Fruit fly (Drosophila melanogaster) whole organism, embryonic: ENCODE measurements around the gene CG32313.

ENCODE experiments used
- CG10431 ChIP-seq: fragments of 200-800 bp; sonication (Bioruptor generic); optimal IDR thresholded peaks from 3 replicates; lab custom pipeline; 2018; ENCODE audit warnings: missing biosample characterization, mild to moderate bottlenecking, missing genetic modification characterization
- CG10565 ChIP-seq: fragments of 200-800 bp; sonication (Bioruptor generic); optimal IDR thresholded peaks from 3 replicates; lab custom pipeline; 2016; ENCODE audit warnings: missing biosample characterization, mild to moderate bottlenecking, missing genetic modification characterization
- CG11696 ChIP-seq: fragments of 200-800 bp; sonication (Bioruptor generic); IDR thresholded peaks from 2 replicates; pipeline ENCODE4 v1.3.6; 2022; ENCODE audit warnings: missing biosample characterization, missing genetic modification characterization
- CG12299 ChIP-seq: fragments of 200-800 bp; sonication (Bioruptor generic); optimal IDR thresholded peaks from 2 replicates; lab custom pipeline; 2018; ENCODE audit warnings: missing biosample characterization, mild to moderate bottlenecking, missing genetic modification characterization
- CG15269 ChIP-seq: fragments of 200-800 bp; sonication (Bioruptor generic); optimal IDR thresholded peaks from 2 replicates; lab custom pipeline; 2018; ENCODE audit warnings: missing biosample characterization, mild to moderate bottlenecking, missing genetic modification characterization, moderate library complexity
- CG17186 ChIP-seq: fragments of 200-800 bp; sonication (Bioruptor generic); optimal IDR thresholded peaks from 3 replicates; lab custom pipeline; 2017; ENCODE audit warnings: missing biosample characterization, missing genetic modification reagents, missing genetic modification characterization
- CG17802 ChIP-seq: fragments of 200-800 bp; sonication (Bioruptor generic); optimal IDR thresholded peaks from 2 replicates; lab custom pipeline; 2018; ENCODE audit warnings: missing biosample characterization, mild to moderate bottlenecking, missing genetic modification characterization, moderate library complexity
- CG1832 ChIP-seq: fragments of 200-800 bp; sonication (Bioruptor generic); optimal IDR thresholded peaks from 2 replicates; lab custom pipeline; 2017; ENCODE audit warnings: missing biosample characterization, mild to moderate bottlenecking, missing genetic modification characterization, inconsistent platforms
- CG18476 ChIP-seq: fragments of 200-800 bp; sonication (Bioruptor generic); optimal IDR thresholded peaks from 2 replicates; lab custom pipeline; 2016; ENCODE audit warnings: missing biosample characterization, mild to moderate bottlenecking, missing genetic modification characterization
- CG2678 ChIP-seq: fragments of 200-800 bp; sonication (Bioruptor generic); optimal IDR thresholded peaks from 3 replicates; lab custom pipeline; 2019; ENCODE audit warnings: missing biosample characterization, mild to moderate bottlenecking, missing genetic modification characterization, moderate library complexity
- CG31224 ChIP-seq: fragments of 200-800 bp; sonication (Bioruptor generic); IDR thresholded peaks from 2 replicates; pipeline ENCODE4 v1.3.6; 2022; ENCODE audit warnings: missing biosample characterization, missing genetic modification characterization
- CG31365 ChIP-seq: fragments of 200-800 bp; sonication (Bioruptor generic); optimal IDR thresholded peaks from 2 replicates; lab custom pipeline; 2018; ENCODE audit warnings: missing biosample characterization, mild to moderate bottlenecking, missing genetic modification characterization
- CG4328 ChIP-seq: fragments of 200-800 bp; sonication (Bioruptor generic); optimal IDR thresholded peaks from 3 replicates; lab custom pipeline; 2017; ENCODE audit warnings: missing biosample characterization, missing genetic modification reagents, missing genetic modification characterization
- CG4360 ChIP-seq: fragments of 200-800 bp; sonication (Bioruptor generic); IDR thresholded peaks from 2 replicates; pipeline ENCODE4 v1.3.6; 2022; ENCODE audit warnings: missing biosample characterization, missing genetic modification characterization
- CG43689 ChIP-seq: fragments of 200-800 bp; sonication (Bioruptor generic); IDR thresholded peaks from 2 replicates; pipeline ENCODE4 v1.3.6; 2022; ENCODE audit warnings: missing biosample characterization, missing genetic modification characterization
- CG6689 ChIP-seq: fragments of 200-800 bp; sonication (Bioruptor generic); IDR thresholded peaks from 2 replicates; pipeline ENCODE4 v1.3.6; 2022; ENCODE audit warnings: missing biosample characterization, missing genetic modification characterization
- CG7987 ChIP-seq: fragments of 200-800 bp; sonication (Bioruptor generic); optimal IDR thresholded peaks from 2 replicates; lab custom pipeline; 2018; ENCODE audit warnings: missing biosample characterization, mild to moderate bottlenecking, missing genetic modification characterization, moderate library complexity
- Camta ChIP-seq: fragments of 200-800 bp; sonication (Bioruptor generic); optimal IDR thresholded peaks from 2 replicates; lab custom pipeline; 2016; ENCODE audit warnings: missing biosample characterization, missing genetic modification characterization
- Fer1 ChIP-seq: fragments of 200-800 bp; sonication (Bioruptor generic); optimal IDR thresholded peaks from 2 replicates; lab custom pipeline; 2017; ENCODE audit warnings: missing biosample characterization, mild to moderate bottlenecking, missing genetic modification characterization
- H2.0 ChIP-seq: fragments of 200-800 bp; sonication (Bioruptor generic); IDR thresholded peaks from 2 replicates; pipeline ENCODE4 v1.3.6; 2022; ENCODE audit warnings: missing biosample characterization, missing genetic modification characterization
- Hr78 ChIP-seq, 2 experiments: fragments of 200-800 bp in 1 of 2; fragments of >200 bp in 1 of 2; sonication (Bioruptor generic) in 1 of 2; optimal IDR thresholded peaks; 2 replicates each; lab custom pipeline; 2017 to 2019; ENCODE audit warnings: missing biosample characterization in 2 of 2, missing genetic modification characterization in 2 of 2, mild to moderate bottlenecking in 1 of 2, moderate library complexity in 1 of 2
- Hsf ChIP-seq: fragments of 200-800 bp; sonication (Bioruptor generic); optimal IDR thresholded peaks from 3 replicates; lab custom pipeline; 2016; ENCODE audit warnings: missing biosample characterization, missing genetic modification characterization
- Kr ChIP-seq: fragments of 200-800 bp; sonication (Bioruptor generic); optimal IDR thresholded peaks from 2 replicates; lab custom pipeline; 2017; ENCODE audit warnings: missing biosample characterization, mild to moderate bottlenecking, missing genetic modification characterization
- MTF-1 ChIP-seq: fragments of 200-800 bp; sonication (Bioruptor generic); optimal IDR thresholded peaks from 2 replicates; lab custom pipeline; 2018; ENCODE audit warnings: missing biosample characterization, mild to moderate bottlenecking, missing genetic modification characterization, borderline replicate concordance
- Rfx ChIP-seq: fragments of 200-800 bp; sonication (Bioruptor generic); IDR thresholded peaks from 2 replicates; pipeline ENCODE4 v1.3.6; 2022; ENCODE audit warnings: missing biosample characterization, missing genetic modification characterization
- Trl ChIP-seq, 3 experiments: fragments of >200 bp in 2 of 3; fragments of 200-800 bp in 1 of 3; sonication (Bioruptor generic) in 1 of 3; optimal IDR thresholded peaks; 2 replicates in 1 of 3; 3 replicates in 2 of 3; lab custom pipeline; 2016 to 2017; ENCODE audit warnings: missing biosample characterization in 1 of 3, missing genetic modification characterization in 1 of 3
- bsh ChIP-seq, 2 experiments: fragments of 200-800 bp; sonication (Bioruptor generic); optimal IDR thresholded peaks; 2 replicates each; lab custom pipeline; 2017 to 2018; ENCODE audit warnings: mild to moderate bottlenecking in 2 of 2, missing biosample characterization in 2 of 2, missing genetic modification characterization in 2 of 2, moderate library complexity in 1 of 2
- chm ChIP-seq: fragments of 200-800 bp; sonication (Bioruptor generic); IDR thresholded peaks from 2 replicates; pipeline ENCODE4 v1.3.6; 2022; ENCODE audit warnings: missing biosample characterization, missing genetic modification characterization
- crc ChIP-seq: fragments of 200-800 bp; sonication (Bioruptor generic); optimal IDR thresholded peaks from 2 replicates; lab custom pipeline; 2016; ENCODE audit warnings: missing biosample characterization, missing genetic modification characterization
- crol ChIP-seq: fragments of 200-800 bp; sonication (Bioruptor generic); IDR thresholded peaks from 2 replicates; pipeline ENCODE4 v1.3.6; 2022; ENCODE audit warnings: missing biosample characterization, missing genetic modification characterization
- dati ChIP-seq: fragments of 200-800 bp; sonication (Bioruptor generic); IDR thresholded peaks from 2 replicates; pipeline ENCODE4 v1.3.6; 2022; ENCODE audit warnings: missing biosample characterization, missing genetic modification characterization
- disco-r ChIP-seq: fragments of 200-800 bp; sonication (Bioruptor generic); optimal IDR thresholded peaks from 2 replicates; lab custom pipeline; 2016; ENCODE audit warnings: missing biosample characterization, missing genetic modification characterization
- gsb ChIP-seq: fragments of 200-800 bp; sonication (Bioruptor generic); IDR thresholded peaks from 2 replicates; pipeline ENCODE4 v1.3.6; 2022; ENCODE audit warnings: missing biosample characterization, missing genetic modification characterization
- ind ChIP-seq: fragments of 200-800 bp; sonication (Bioruptor generic); optimal IDR thresholded peaks from 3 replicates; lab custom pipeline; 2016; ENCODE audit warnings: missing biosample characterization, missing genetic modification characterization
- nmo ChIP-seq: fragments of 200-800 bp; sonication (Bioruptor generic); optimal IDR thresholded peaks from 2 replicates; lab custom pipeline; 2018; ENCODE audit warnings: missing biosample characterization, mild to moderate bottlenecking, missing genetic modification characterization, moderate library complexity
- nom ChIP-seq: fragments of 200-800 bp; sonication (Bioruptor generic); optimal IDR thresholded peaks from 2 replicates; lab custom pipeline; 2017; ENCODE audit warnings: missing biosample characterization, missing genetic modification characterization, mild to moderate bottlenecking, moderate library complexity, missing genetic modification reagents
- org-1 ChIP-seq: fragments of 200-800 bp; sonication (Bioruptor generic); optimal IDR thresholded peaks from 2 replicates; lab custom pipeline; 2017; ENCODE audit warnings: missing biosample characterization, missing genetic modification characterization
- pb ChIP-seq: fragments of 200-800 bp; sonication (Bioruptor generic); optimal IDR thresholded peaks from 3 replicates; lab custom pipeline; 2016; ENCODE audit warnings: missing biosample characterization, missing genetic modification characterization
- pnt ChIP-seq: fragments of 200-800 bp; sonication (Bioruptor generic); optimal IDR thresholded peaks from 3 replicates; lab custom pipeline; 2016; ENCODE audit warnings: missing biosample characterization, missing genetic modification characterization
- rib ChIP-seq: fragments of 200-800 bp; sonication (Bioruptor generic); IDR thresholded peaks from 2 replicates; pipeline ENCODE4 v1.3.6; 2022; ENCODE audit warnings: missing biosample characterization, missing genetic modification characterization
- run ChIP-seq: fragments of 200-800 bp; sonication (Bioruptor generic); optimal IDR thresholded peaks from 3 replicates; lab custom pipeline; 2018; ENCODE audit warnings: missing biosample characterization, mild to moderate bottlenecking, missing genetic modification characterization
- sim ChIP-seq: fragments of 200-800 bp; sonication (Bioruptor generic); IDR thresholded peaks from 2 replicates; pipeline ENCODE4 v1.3.6; 2022; ENCODE audit warnings: missing biosample characterization, missing genetic modification characterization
- sima ChIP-seq: fragments of 200-800 bp; sonication (Bioruptor generic); optimal IDR thresholded peaks from 2 replicates; lab custom pipeline; 2016; ENCODE audit warnings: missing biosample characterization, missing genetic modification characterization
- sob ChIP-seq: fragments of 200-800 bp; sonication (Bioruptor generic); IDR thresholded peaks from 2 replicates; pipeline ENCODE4 v1.3.6; 2022; ENCODE audit warnings: missing biosample characterization, missing genetic modification characterization
- tll ChIP-seq, 2 experiments: fragments of 200-800 bp in 1 of 2; fragments of >200 bp in 1 of 2; sonication (Bioruptor generic) in 1 of 2; optimal IDR thresholded peaks; 2 replicates each; lab custom pipeline; 2017 to 2019; ENCODE audit warnings: missing biosample characterization in 2 of 2, missing genetic modification characterization in 2 of 2, mild to moderate bottlenecking in 1 of 2, moderate library complexity in 1 of 2
- tna ChIP-seq: fragments of 200-800 bp; sonication (Bioruptor generic); IDR thresholded peaks from 2 replicates; pipeline ENCODE4 v1.3.6; 2022; ENCODE audit warnings: missing biosample characterization, missing genetic modification characterization; ENCODE audit not compliant: partially characterized antibody
- ttk ChIP-seq: fragments of 200-800 bp; sonication (Bioruptor generic); IDR thresholded peaks from 2 replicates; pipeline ENCODE4 v2.1.2; 2022; ENCODE audit warnings: missing biosample characterization, missing genetic modification characterization
- twi ChIP-seq: fragments of 200-800 bp; optimal IDR thresholded peaks from 2 replicates; lab custom pipeline; 2019; ENCODE audit warnings: missing biosample characterization, mild to moderate bottlenecking, missing genetic modification characterization, moderate library complexity
- vfl ChIP-seq: fragments of 200-800 bp; sonication (Bioruptor generic); optimal IDR thresholded peaks from 2 replicates; lab custom pipeline; 2016; ENCODE audit warnings: missing biosample characterization, missing genetic modification characterization

Gene CG32313

DNA sequence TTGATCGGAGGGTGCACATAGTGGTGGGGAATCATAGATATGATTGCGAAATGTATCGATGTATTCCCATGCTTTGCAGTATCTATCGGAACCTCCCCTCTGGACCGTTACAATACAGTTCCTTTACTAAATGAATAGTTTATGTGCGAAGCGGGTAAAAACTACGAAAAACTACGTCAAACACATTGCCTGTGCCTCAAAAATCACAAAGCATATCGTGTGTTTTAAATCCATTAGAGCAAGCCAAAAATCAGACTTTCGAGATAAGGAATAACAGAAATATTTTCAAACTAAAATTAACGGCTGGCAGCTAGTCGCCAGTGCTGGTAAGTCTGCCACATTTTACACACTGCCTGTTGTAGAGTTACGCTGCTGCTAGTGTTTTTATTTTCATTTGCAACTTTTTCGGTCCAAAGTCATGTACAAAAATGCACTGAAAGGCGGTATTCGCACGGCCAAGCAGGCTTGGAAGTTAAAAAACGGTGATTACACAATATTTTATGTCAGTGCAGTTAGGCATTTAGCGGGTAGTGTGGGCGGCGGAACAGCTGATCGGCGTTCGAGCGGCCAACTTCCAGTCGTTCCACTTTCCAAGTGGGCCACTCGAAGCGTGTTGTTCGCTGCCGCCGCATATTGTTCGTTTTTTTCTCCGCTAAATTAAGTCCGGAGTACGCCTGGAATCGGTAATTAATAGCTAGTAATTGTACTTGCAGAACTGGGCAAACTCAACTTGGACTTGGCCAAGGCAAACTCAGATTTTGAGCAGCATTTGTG, 28.1 kb downstream of the CG32313 start (continued):
- TF ChIP-seq CG43689 = no peak
- TF ChIP-seq CG11696 = no peak
- peak; percentile 59 for TF ChIP-seq vfl
- peak; percentile 22; the same call in 1 of the 2 replicates for TF ChIP-seq Rfx
- no peak for TF ChIP-seq CG10431 (GFP tag; lab: Kevin White, UChicago)
- TF ChIP-seq run (tag; lab: Kevin White, UChicago) = no peak
- peak; percentile 53 for TF ChIP-seq sob
- no peak for TF ChIP-seq CG7987 (GFP tag; lab: Kevin White, UChicago)
- TF ChIP-seq Kr = no peak
- TF ChIP-seq sima = no peak
- peak; percentile 48 for TF ChIP-seq CG6689 (GFP tag; lab: Robert Waterston, UW)
- peak; percentile 67 for TF ChIP-seq nom (GFP tag; lab: Kevin White, UChicago)
- TF ChIP-seq Fer1 (GFP tag; lab: Kevin White, UChicago) = no peak
- no peak for TF ChIP-seq CG1832 (GFP tag; lab: Kevin White, UChicago)
- no peak for TF ChIP-seq twi (tag; lab: Kevin White, UChicago)
- peak; percentile 30 for TF ChIP-seq crc (GFP tag; lab: Kevin White, UChicago)
- TF ChIP-seq CG12299 (tag; lab: Kevin White, UChicago) = no peak
- TF ChIP-seq tna (GFP tag; lab: Robert Waterston, UW) = peak; percentile 65; the same call in 1 of the 2 replicates
- TF ChIP-seq pb = no peak
- TF ChIP-seq ttk (GFP tag; lab: Robert Waterston, UW) = no peak
- no peak for TF ChIP-seq CG4328
- no peak for TF ChIP-seq gsb (GFP tag; lab: Robert Waterston, UW)
- peak; percentile 77 for TF ChIP-seq Hsf (GFP tag; lab: Kevin White, UChicago)
- peak; percentile 10 for TF ChIP-seq org-1 (GFP tag; lab: Kevin White, UChicago)
- TF ChIP-seq CG10565 (GFP tag; lab: Kevin White, UChicago) = no peak
- peak; percentile 61 for TF ChIP-seq pnt
- no peak for TF ChIP-seq sim
- peak; percentile 52 for TF ChIP-seq CG18476
- TF ChIP-seq bsh (GFP tag; optimal IDR thresholded peaks at IDR 0.05; lab: Kevin White, UChicago) = peak; percentile 41 to 43
- no peak for TF ChIP-seq rib
- no peak for TF ChIP-seq Hr78 (GFP tag; optimal IDR thresholded peaks at IDR 0.05; lab: Kevin White, UChicago)
- TF ChIP-seq disco-r = no peak
- TF ChIP-seq dati (GFP tag; lab: Robert Waterston, UW) = no peak
- peak; percentile 93 for TF ChIP-seq CG17186 (GFP tag; lab: Kevin White, UChicago)
- TF ChIP-seq Trl (optimal IDR thresholded peaks at IDR 0.05; lab: Kevin White, UChicago) = no peak
- TF ChIP-seq Trl (GFP tag; optimal IDR thresholded peaks at IDR 0.05; lab: Kevin White, UChicago) = peak; percentile 77
- peak; percentile 51 for TF ChIP-seq nmo (GFP tag; lab: Kevin White, UChicago)
- TF ChIP-seq MTF-1 (GFP tag; lab: Kevin White, UChicago) = peak; percentile 41
- no peak; the same call in 1 of the 2 replicates for TF ChIP-seq CG31224
- TF ChIP-seq CG17802 (tag; lab: Kevin White, UChicago) = peak; percentile 10
- peak; percentile 19 to 62 for TF ChIP-seq tll (GFP tag; optimal IDR thresholded peaks at IDR 0.05; lab: Kevin White, UChicago)
- no peak for TF ChIP-seq chm (GFP tag; lab: Robert Waterston, UW)
- TF ChIP-seq Camta (GFP tag; lab: Kevin White, UChicago) = peak; percentile 61
- TF ChIP-seq crol (GFP tag; lab: Robert Waterston, UW) = peak; percentile 31; the same call in 1 of the 2 replicates
- peak; percentile 77 for TF ChIP-seq ind (GFP tag; lab: Kevin White, UChicago)
- TF ChIP-seq CG2678 (tag; lab: Kevin White, UChicago) = no peak
- peak; percentile 64 for TF ChIP-seq H2.0 (GFP tag; lab: Robert Waterston, UW)
- no peak for TF ChIP-seq CG15269 (tag; lab: Kevin White, UChicago)
- peak; percentile 14; the same call in 1 of the 2 replicates for TF ChIP-seq CG4360 (GFP tag; lab: Robert Waterston, UW)
- TF ChIP-seq CG31365 (tag; lab: Kevin White, UChicago) = no peak
